Worm (Caenorhabditis elegans) whole organism, L3 larva: Measurements from ENCODE around the gene Y61A9LA.1.

Experiments
- R02D3.7 ChIP-seq: fragments of 150-350 bp; optimal IDR thresholded peaks from 2 replicates; lab custom pipeline; 2014; ENCODE audit warnings: missing biosample characterization, missing genetic modification characterization
- ZK546.5 ChIP-seq: sonication (generic microtip); optimal IDR thresholded peaks from 2 replicates; lab custom pipeline; 2017; ENCODE audit warnings: missing biosample characterization, missing genetic modification characterization
- aly-2 ChIP-seq: fragments of 150-350 bp; optimal IDR thresholded peaks from 2 replicates; lab custom pipeline; 2014; ENCODE audit warnings: missing biosample characterization, missing genetic modification characterization
- ama-1 ChIP-seq: fragments of 150-350 bp; optimal IDR thresholded peaks from 2 replicates; lab custom pipeline; 2018
- ceh-28 ChIP-seq: fragments of 150-350 bp; optimal IDR thresholded peaks from 2 replicates; lab custom pipeline; 2014; ENCODE audit warnings: missing biosample characterization, missing genetic modification reagents, missing genetic modification characterization
- ceh-82 ChIP-seq: fragments of 150-350 bp; optimal IDR thresholded peaks from 2 replicates; lab custom pipeline; 2014; ENCODE audit warnings: missing biosample characterization, missing genetic modification characterization
- ceh-9 ChIP-seq: sonication (generic microtip); optimal IDR thresholded peaks from 2 replicates; lab custom pipeline; 2018; ENCODE audit warnings: missing biosample characterization, missing genetic modification characterization
- daf-12 ChIP-seq: fragments of 150-350 bp; optimal IDR thresholded peaks from 2 replicates; lab custom pipeline; 2014; ENCODE audit warnings: missing biosample characterization, missing genetic modification reagents, missing genetic modification characterization
- egl-5 ChIP-seq: fragments of 150-350 bp; optimal IDR thresholded peaks from 2 replicates; lab custom pipeline; 2017; ENCODE audit warnings: missing biosample characterization, missing genetic modification reagents, missing genetic modification characterization, inconsistent platforms
- elt-2 ChIP-seq: sonication (generic microtip); optimal IDR thresholded peaks from 2 replicates; lab custom pipeline; 2016; ENCODE audit warnings: missing genetic modification reagents, mild to moderate bottlenecking, missing genetic modification characterization, missing compliant biosample characterization
- elt-3 ChIP-seq, 3 experiments: fragments of 150-350 bp in 1 of 3; sonication (generic microtip) in 2 of 3; optimal IDR thresholded peaks; 2 replicates in 2 of 3; 4 replicates in 1 of 3; lab custom pipeline; 2014 to 2017; ENCODE audit warnings: missing biosample characterization in 3 of 3, missing genetic modification characterization in 3 of 3
- fkh-10 ChIP-seq: sonication (generic microtip); optimal IDR thresholded peaks from 2 replicates; lab custom pipeline; 2017; ENCODE audit warnings: missing biosample characterization, missing genetic modification reagents, missing genetic modification characterization
- fos-1 ChIP-seq: fragments of 150-350 bp; optimal IDR thresholded peaks from 2 replicates; lab custom pipeline; 2014; ENCODE audit warnings: missing biosample characterization, missing genetic modification characterization
- hmg-11 ChIP-seq: sonication (generic microtip); optimal IDR thresholded peaks from 2 replicates; lab custom pipeline; 2016; ENCODE audit warnings: missing genetic modification characterization, missing compliant biosample characterization
- jun-1 ChIP-seq: fragments of 150-350 bp; optimal IDR thresholded peaks from 2 replicates; lab custom pipeline; 2014; ENCODE audit warnings: missing biosample characterization, missing genetic modification reagents, missing genetic modification characterization
- lin-39 ChIP-seq: fragments of 150-350 bp; optimal IDR thresholded peaks from 2 replicates; lab custom pipeline; 2018; ENCODE audit warnings: missing biosample characterization, missing genetic modification reagents, missing genetic modification characterization
- lsy-12 ChIP-seq: sonication (generic microtip); optimal IDR thresholded peaks from 2 replicates; lab custom pipeline; 2016; ENCODE audit warnings: mild to moderate bottlenecking, missing genetic modification characterization, missing compliant biosample characterization
- mdl-1 ChIP-seq: fragments of 150-350 bp; optimal IDR thresholded peaks from 2 replicates; lab custom pipeline; 2014; ENCODE audit warnings: missing biosample characterization, missing genetic modification characterization
- mml-1 ChIP-seq: fragments of 150-350 bp; sonication (generic microtip); optimal IDR thresholded peaks from 3 replicates; lab custom pipeline; 2014; ENCODE audit warnings: missing biosample characterization, missing genetic modification characterization
- nfya-1 ChIP-seq: sonication (generic microtip); optimal IDR thresholded peaks from 2 replicates; lab custom pipeline; 2017; ENCODE audit warnings: missing genetic modification characterization, mild to moderate bottlenecking, missing compliant biosample characterization, antibody characterized with exemption, moderate library complexity; ENCODE audit not compliant: insufficient read depth
- nhr-11 ChIP-seq: fragments of 150-350 bp; optimal IDR thresholded peaks from 2 replicates; lab custom pipeline; 2014; ENCODE audit warnings: missing biosample characterization, missing genetic modification characterization
- nhr-12 ChIP-seq: fragments of 150-350 bp; optimal IDR thresholded peaks from 2 replicates; lab custom pipeline; 2014; ENCODE audit warnings: missing biosample characterization, missing genetic modification characterization
- nhr-23 ChIP-seq: fragments of 150-350 bp; optimal IDR thresholded peaks from 2 replicates; lab custom pipeline; 2014; ENCODE audit warnings: missing biosample characterization, missing genetic modification reagents, missing genetic modification characterization
- nhr-25 ChIP-seq: sonication (generic microtip); optimal IDR thresholded peaks from 2 replicates; lab custom pipeline; 2017; ENCODE audit warnings: missing biosample characterization, missing genetic modification characterization
- nhr-28 ChIP-seq: fragments of 150-350 bp; optimal IDR thresholded peaks from 2 replicates; lab custom pipeline; 2014; ENCODE audit warnings: missing biosample characterization, missing genetic modification characterization
- nhr-43 ChIP-seq: sonication (generic microtip); optimal IDR thresholded peaks from 2 replicates; lab custom pipeline; 2016; ENCODE audit warnings: mild to moderate bottlenecking, missing genetic modification characterization, missing compliant biosample characterization; ENCODE audit not compliant: poor library complexity, severe bottlenecking
- nhr-67 ChIP-seq: fragments of 150-350 bp; optimal IDR thresholded peaks from 2 replicates; lab custom pipeline; 2014; ENCODE audit warnings: missing biosample characterization, missing genetic modification characterization
- nhr-76 ChIP-seq: fragments of 150-350 bp; sonication (generic microtip); optimal IDR thresholded peaks from 5 replicates; lab custom pipeline; 2014; ENCODE audit warnings: missing biosample characterization, missing genetic modification characterization
- nhr-77 ChIP-seq: fragments of 150-350 bp; optimal IDR thresholded peaks from 2 replicates; lab custom pipeline; 2014; ENCODE audit warnings: missing biosample characterization, missing genetic modification characterization
- pha-4 ChIP-seq: fragments of 150-350 bp; optimal IDR thresholded peaks from 2 replicates; lab custom pipeline; 2014; ENCODE audit warnings: missing biosample characterization, missing genetic modification reagents, missing genetic modification characterization
- skn-1 ChIP-seq: fragments of 150-350 bp; optimal IDR thresholded peaks from 2 replicates; lab custom pipeline; 2014; ENCODE audit warnings: missing biosample characterization, missing genetic modification characterization
- tbx-2 ChIP-seq: sonication (generic microtip); optimal IDR thresholded peaks from 2 replicates; lab custom pipeline; 2016; ENCODE audit warnings: mild to moderate bottlenecking, missing genetic modification characterization, missing compliant biosample characterization
- unc-39 ChIP-seq: sonication (generic microtip); optimal IDR thresholded peaks from 4 replicates; lab custom pipeline; 2017; ENCODE audit warnings: missing biosample characterization, missing genetic modification characterization
- ztf-11 ChIP-seq: fragments of 150-350 bp; optimal IDR thresholded peaks from 2 replicates; lab custom pipeline; 2014; ENCODE audit warnings: missing biosample characterization, missing genetic modification characterization
- ztf-4 ChIP-seq: fragments of 150-350 bp; optimal IDR thresholded peaks from 2 replicates; lab custom pipeline; 2014; ENCODE audit warnings: missing biosample characterization, missing genetic modification characterization

The Y61A9LA.1 gene

DNA sequence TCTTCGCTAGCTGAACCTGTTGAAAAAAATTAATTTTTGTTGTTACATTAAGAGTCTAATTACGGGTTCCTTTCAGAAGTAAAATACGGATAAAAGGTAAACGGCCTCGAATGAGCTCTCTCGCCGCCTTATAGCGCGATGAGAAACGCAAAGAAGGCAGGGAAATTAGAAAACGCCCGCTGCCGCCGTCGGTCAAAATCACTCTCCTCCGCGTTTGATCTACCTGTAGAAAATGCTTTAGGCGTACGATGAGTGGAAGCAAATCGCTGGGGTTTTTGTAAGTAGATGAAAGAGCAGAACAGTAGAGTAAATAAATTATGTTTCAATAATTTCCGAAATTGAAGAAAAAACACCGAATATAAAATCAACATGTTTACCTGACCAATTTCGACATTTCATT, 52.0 kb downstream of the Y61A9LA.1 start:
- no peak for TF ChIP-seq pha-4 (tag; lab: Kevin White, UChicago)
- no peak for TF ChIP-seq nhr-77 (tag; lab: Kevin White, UChicago)
- no peak for TF ChIP-seq lin-39 (tag; lab: Kevin White, UChicago)
- TF ChIP-seq aly-2 (tag; lab: Kevin White, UChicago) = no peak
- TF ChIP-seq elt-3 (tag; optimal IDR thresholded peaks at IDR 0.05; lab: Kevin White, UChicago) = no peak
- no peak for TF ChIP-seq daf-12 (tag; lab: Kevin White, UChicago)
- TF ChIP-seq fkh-10 (GFP tag; lab: Kevin White, UChicago) = no peak
- TF ChIP-seq ceh-9 = no peak
- TF ChIP-seq ztf-11 (tag; lab: Kevin White, UChicago) = no peak
- no peak for TF ChIP-seq jun-1 (tag; lab: Kevin White, UChicago)
- no peak for TF ChIP-seq nhr-12 (tag; lab: Kevin White, UChicago)
- no peak for TF ChIP-seq tbx-2 (tag; lab: Kevin White, UChicago)
- no peak for TF ChIP-seq ztf-4 (tag; lab: Kevin White, UChicago)
- TF ChIP-seq nhr-28 (tag; lab: Kevin White, UChicago) = no peak
- no peak for TF ChIP-seq fos-1

DNA sequence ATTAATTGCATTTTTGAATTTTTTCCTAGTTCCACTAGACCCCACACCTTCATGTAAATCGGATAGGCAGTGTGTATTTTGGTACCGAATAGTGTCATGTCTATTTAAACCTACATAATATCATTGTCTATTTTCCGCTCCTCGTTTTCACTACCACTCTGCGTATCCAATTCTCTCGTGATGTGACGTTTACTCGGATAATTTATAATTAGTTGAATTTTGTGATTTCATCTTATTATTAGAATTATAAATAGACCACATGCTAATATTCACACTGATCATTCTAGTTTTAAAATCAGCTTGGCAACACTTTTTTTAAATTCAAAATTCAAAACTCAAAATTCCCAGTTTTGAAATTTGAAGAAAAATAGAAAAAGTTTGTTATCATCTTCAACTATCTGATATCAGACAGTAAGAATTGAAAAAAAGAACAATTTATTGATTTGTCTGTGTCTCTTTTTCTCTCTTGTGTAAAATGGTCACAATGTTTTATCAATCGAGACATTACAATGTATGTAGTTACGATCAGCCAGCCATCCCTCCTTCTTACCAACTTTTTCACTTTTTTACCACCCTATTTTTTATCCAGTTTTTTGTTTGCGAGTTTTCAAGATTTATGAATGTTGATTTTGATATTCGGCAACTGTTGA, 55.5 kb downstream of the Y61A9LA.1 start:
- TF ChIP-seq pha-4 (tag; lab: Kevin White, UChicago) (peak; percentile 14), elt-2 (tag; lab: Kevin White, UChicago) (peak; percentile 60), ztf-11 (tag; lab: Kevin White, UChicago) (no peak), ZK546.5 (tag; lab: Kevin White, UChicago) (no peak), lin-39 (tag; lab: Kevin White, UChicago) (no peak), ztf-4 (tag; lab: Kevin White, UChicago) (no peak), aly-2 (tag; lab: Kevin White, UChicago) (no peak), mml-1 (no peak), ceh-28 (tag; lab: Kevin White, UChicago) (peak; percentile 45), hmg-11 (tag; lab: Kevin White, UChicago) (no peak)

DNA sequence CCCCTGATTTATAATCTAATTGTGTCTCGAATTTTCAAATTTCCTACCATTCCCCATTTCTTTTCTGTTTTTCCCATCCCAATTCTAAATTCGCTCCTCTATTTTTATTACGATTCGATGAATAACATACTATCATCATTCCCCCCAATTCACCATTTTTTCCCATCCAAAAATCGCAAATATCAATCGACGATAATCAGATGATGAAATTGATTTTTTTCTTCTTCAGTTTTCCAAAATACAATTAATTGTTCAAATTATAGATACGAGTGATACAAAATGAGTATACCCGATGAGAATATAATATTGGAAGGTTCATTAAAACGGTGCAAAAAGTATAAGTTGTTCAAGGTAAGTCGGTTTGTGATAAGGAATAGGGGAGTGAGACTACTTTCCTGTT, 57.6 kb downstream of the Y61A9LA.1 start, which contains the start of gene soc-1:
soc-1 (plus strand) TSS at position 262 of the 400 bp plus-strand sequence.
- TF ChIP-seq ceh-82 (tag; lab: Kevin White, UChicago) = no peak
- no peak for TF ChIP-seq daf-12 (tag; lab: Kevin White, UChicago)
- no peak for TF ChIP-seq nhr-43
- TF ChIP-seq mdl-1 (tag; lab: Kevin White, UChicago) = no peak
- no peak for TF ChIP-seq skn-1 (tag; lab: Kevin White, UChicago)
- TF ChIP-seq nhr-77 (tag; lab: Kevin White, UChicago) = no peak
- TF ChIP-seq ztf-4 (tag; lab: Kevin White, UChicago) = no peak
- no peak for TF ChIP-seq fos-1
- no peak for TF ChIP-seq nhr-67 (tag; lab: Kevin White, UChicago)
- no peak for TF ChIP-seq R02D3.7 (tag; lab: Kevin White, UChicago)
- TF ChIP-seq nfya-1 (tag; lab: Kevin White, UChicago) = no peak
- TF ChIP-seq nhr-76 (tag; lab: Kevin White, UChicago) = no peak
- no peak for TF ChIP-seq ama-1
- TF ChIP-seq tbx-2 (tag; lab: Kevin White, UChicago) = no peak
- no peak for TF ChIP-seq hmg-11 (tag; lab: Kevin White, UChicago)

DNA sequence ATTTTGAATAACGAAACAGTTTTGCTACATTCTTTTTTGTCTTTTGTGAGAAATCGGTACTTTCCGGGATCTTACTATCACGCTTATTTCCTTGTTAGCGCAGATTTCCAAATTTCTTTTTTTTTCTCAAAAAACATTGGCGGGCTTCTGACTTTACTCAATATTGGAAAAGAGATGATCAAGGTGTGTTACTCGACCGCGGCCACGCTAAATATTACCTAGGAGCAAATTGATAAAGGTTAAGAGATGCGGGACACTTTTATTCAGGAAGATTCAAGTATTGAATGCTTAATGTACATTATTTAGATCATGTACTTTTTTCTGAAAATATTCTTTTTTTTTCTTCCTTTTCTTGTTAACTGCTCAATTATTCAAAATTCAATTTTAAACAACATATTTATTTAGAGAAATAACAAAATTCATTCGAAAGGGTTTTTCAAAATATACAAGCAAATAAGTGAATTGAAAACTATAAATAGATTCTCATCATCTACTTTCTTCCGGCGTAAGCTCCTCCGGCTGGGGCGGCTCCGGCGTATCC, 62.2 kb downstream of the Y61A9LA.1 start:
- TF ChIP-seq R02D3.7 (tag; lab: Kevin White, UChicago) = no peak
- no peak for TF ChIP-seq tbx-2 (tag; lab: Kevin White, UChicago)
- TF ChIP-seq elt-3 (tag; optimal IDR thresholded peaks at IDR 0.05; lab: Kevin White, UChicago) = peak in 1 of 3 experiments; percentile 74
- TF ChIP-seq nhr-25 (tag; lab: Kevin White, UChicago) = peak; percentile 23
- no peak for TF ChIP-seq egl-5 (tag; lab: Kevin White, UChicago)
- peak; percentile 79 for TF ChIP-seq nhr-43
- TF ChIP-seq unc-39 (tag; lab: Kevin White, UChicago) = no peak
- peak; percentile 79 for TF ChIP-seq ama-1

DNA sequence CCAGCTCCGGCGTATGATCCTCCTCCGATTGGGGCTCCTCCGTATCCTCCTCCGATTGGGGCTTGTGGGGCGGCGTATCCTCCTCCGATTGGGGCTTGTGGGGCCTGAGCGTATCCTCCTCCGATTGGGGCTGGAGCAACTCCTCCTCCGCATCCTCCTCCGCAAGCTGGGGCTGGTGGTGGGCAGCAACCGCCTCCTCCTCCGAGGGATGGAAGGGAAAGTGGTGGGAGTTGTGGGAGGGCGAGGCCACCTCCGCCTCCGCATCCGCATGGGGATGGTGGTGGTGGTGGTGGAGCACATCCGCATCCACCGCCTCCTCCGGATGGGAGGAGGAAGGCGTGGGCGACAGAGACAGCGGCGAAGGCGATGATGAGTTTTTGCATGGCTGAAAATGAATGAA, 62.7 kb downstream of the Y61A9LA.1 start, which contains the start of gene F41F3.3:
F41F3.3 (minus strand) TSS at position 383 of the 400 bp plus-strand sequence.
- TF ChIP-seq ama-1 (peak; percentile 66), nfya-1 (tag; lab: Kevin White, UChicago) (peak; percentile 18), nhr-12 (tag; lab: Kevin White, UChicago) (no peak), egl-5 (tag; lab: Kevin White, UChicago) (no peak), lsy-12 (tag; lab: Kevin White, UChicago) (peak; percentile 19), nhr-25 (tag; lab: Kevin White, UChicago) (peak; percentile 76), mml-1 (no peak), nhr-23 (tag; lab: Kevin White, UChicago) (no peak), skn-1 (tag; lab: Kevin White, UChicago) (no peak), nhr-11 (tag; lab: Kevin White, UChicago) (no peak), elt-3 (tag; optimal IDR thresholded peaks at IDR 0.05; lab: Kevin White, UChicago) (no peak), nhr-28 (tag; lab: Kevin White, UChicago) (no peak)
